Fruit fly (Drosophila melanogaster) Kc167 (cell line): ENCODE measurements around the gene CG12237.

Experiments
- Sin3A ChIP-seq: fragments of >200 bp; optimal IDR thresholded peaks from 2 replicates; lab custom pipeline; 2018; ENCODE audit warnings: missing external identifiers
- h ChIP-seq: fragments of >200 bp; optimal IDR thresholded peaks from 3 replicates; lab custom pipeline; 2018; ENCODE audit warnings: missing external identifiers
- ttk ChIP-seq: sonication (Bioruptor generic); optimal IDR thresholded peaks from 2 replicates; lab custom pipeline; 2017; ENCODE audit warnings: missing external identifiers

- TF ChIP-seq ttk (lab: Kevin White, UChicago) = no peak
- TF ChIP-seq Sin3A (lab: Kevin White, UChicago) = no peak
- TF ChIP-seq h = no peak
Measured at dm6 chrX:19631365-19631832, 11.3 kb downstream of the CG12237 start.
